Worm (Caenorhabditis elegans) whole organism, late embryonic: ENCODE results near the gene T28D9.16.

ENCODE experiments used
- C08G9.2 ChIP-seq: sonication (generic microtip); optimal IDR thresholded peaks from 2 replicates; lab custom pipeline; 2016; ENCODE audit warnings: mild to moderate bottlenecking, missing genetic modification characterization, moderate library complexity, missing compliant biosample characterization
- hlh-30 ChIP-seq: sonication (generic microtip); optimal IDR thresholded peaks from 2 replicates; lab custom pipeline; 2017; ENCODE audit warnings: antibody characterized with exemption, missing genetic modification characterization, missing compliant biosample characterization; ENCODE audit not compliant: insufficient read depth

- TF ChIP-seq C08G9.2, result no peak
- TF ChIP-seq hlh-30 (tag; lab: Kevin White, UChicago), result no peak
These were observed at the start of gene T28D9.16 for ce11 chrII:6475180-6475737.
